Fruit fly (Drosophila melanogaster) whole organism, pupa: ENCODE results near the gene CG9287.

ENCODE experiments used
- CG12605 ChIP-seq: fragments of 200-800 bp; sonication (Bioruptor generic); IDR thresholded peaks from 2 replicates; pipeline ENCODE4 v1.3.6; 2022; ENCODE audit warnings: missing biosample characterization, missing genetic modification characterization
- Pif1A ChIP-seq: fragments of 200-800 bp; sonication (Bioruptor generic); optimal IDR thresholded peaks from 3 replicates; lab custom pipeline; 2016; ENCODE audit warnings: missing biosample characterization, missing genetic modification characterization

DNA sequence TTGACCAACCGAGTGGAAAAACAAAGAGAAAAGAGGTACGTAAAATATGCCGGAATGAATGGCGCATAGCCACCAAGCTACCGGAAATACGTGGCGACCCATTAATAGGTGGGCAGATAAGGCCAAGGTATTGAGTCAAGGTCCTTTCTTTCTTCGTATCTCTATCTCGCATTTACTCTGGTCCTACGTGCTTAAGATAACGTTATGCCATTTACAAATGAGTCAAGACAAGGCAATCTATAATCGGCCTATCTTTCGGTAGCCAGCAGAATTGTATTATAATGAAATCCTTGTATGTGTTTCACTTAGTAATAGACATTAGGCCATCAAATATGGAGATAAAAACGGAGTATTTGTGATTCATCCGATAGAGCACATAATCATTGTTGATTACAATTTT, 36.8 kb upstream of the CG9287 start:
- TF ChIP-seq Pif1A (no peak), CG12605 (no peak)
